Worm (Caenorhabditis elegans): ENCODE measurements around the gene syf-2.

Gene syf-2

ce11 chrIII:7192942-7193665, 31.2 kb upstream of the syf-2 start, which contains the start of gene mec-14:
Gene mec-14, minus strand, starts transcription at chrIII:7192992.
- TF ChIP-seq T20F7.1 (GFP tag; optimal IDR thresholded peaks at IDR 0.05): no peak
- no peak for TF ChIP-seq aha-1 (tag)
- TF ChIP-seq dve-1 (tag; optimal IDR thresholded peaks at IDR 0.05; ENCODE audit: insufficient read depth): no peak

ce11 chrIII:7189581-7190128, 27.7 kb upstream of the syf-2 start, which contains the start of gene rps-21:
Gene rps-21, minus strand, starts transcription at chrIII:7189631.
- TF ChIP-seq fkh-10 (GFP tag; optimal IDR thresholded peaks at IDR 0.05): peak; percentile 9
- no peak for TF ChIP-seq nhr-41 (GFP tag; IDR thresholded peaks at IDR 0.05)
- TF ChIP-seq zip-2 (tag; optimal IDR thresholded peaks at IDR 0.05): no peak
- TF ChIP-seq mxl-3 (GFP tag; optimal IDR thresholded peaks at IDR 0.05): no peak
- no peak for TF ChIP-seq F10B5.3 (tag; optimal IDR thresholded peaks at IDR 0.05)
- no peak for TF ChIP-seq sdz-12 (GFP tag; optimal IDR thresholded peaks at IDR 0.05)
- TF ChIP-seq fos-1 (tag; optimal IDR thresholded peaks at IDR 0.05): no peak
- TF ChIP-seq egl-27 (tag; optimal IDR thresholded peaks at IDR 0.05): no peak
- no peak for TF ChIP-seq egl-43 (GFP tag; IDR thresholded peaks at IDR 0.05)
- no peak for TF ChIP-seq vab-7 (GFP tag; IDR thresholded peaks at IDR 0.05)
- no peak for TF ChIP-seq Y5F2A.4 (GFP tag; optimal IDR thresholded peaks at IDR 0.05)
- TF ChIP-seq hlh-30 (tag; optimal IDR thresholded peaks at IDR 0.05; ENCODE audit: insufficient read depth): peak; percentile 77
- no peak for TF ChIP-seq saeg-2 (GFP tag; IDR thresholded peaks at IDR 0.05)
- peak; percentile 82 for TF ChIP-seq mep-1 (tag; optimal IDR thresholded peaks at IDR 0.05)
- TF ChIP-seq hif-1 (tag; optimal IDR thresholded peaks at IDR 0.05): peak in 1 of 2 experiments; percentile 63
- TF ChIP-seq lin-15B (tag; optimal IDR thresholded peaks at IDR 0.05): no peak
- TF ChIP-seq lin-1 (GFP tag; IDR thresholded peaks at IDR 0.05): no peak
- TF ChIP-seq nhr-10 (tag; optimal IDR thresholded peaks at IDR 0.05): no peak
- no peak for TF ChIP-seq attf-4 (tag; optimal IDR thresholded peaks at IDR 0.05)
- TF ChIP-seq Y48G9A.11 (GFP tag; IDR thresholded peaks at IDR 0.05): no peak
- TF ChIP-seq R02D3.7 (tag; optimal IDR thresholded peaks at IDR 0.05): peak; percentile 84
- no peak for TF ChIP-seq daf-16 (GFP tag; optimal IDR thresholded peaks at IDR 0.05)
- peak; percentile 16 for TF ChIP-seq daf-16 (tag; optimal IDR thresholded peaks at IDR 0.05)
- peak; percentile 58 for TF ChIP-seq lin-13 (GFP tag; optimal IDR thresholded peaks at IDR 0.05)
- TF ChIP-seq ZK546.5 (tag; optimal IDR thresholded peaks at IDR 0.05): peak in 1 of 2 experiments; percentile 52
- TF ChIP-seq nhr-76 (tag; optimal IDR thresholded peaks at IDR 0.05): no peak
- no peak for TF ChIP-seq php-3 (GFP tag; IDR thresholded peaks at IDR 0.05)
- TF ChIP-seq F49E8.2 (tag; optimal IDR thresholded peaks at IDR 0.05; ENCODE audit: borderline replicate concordance): no peak
- TF ChIP-seq zag-1 (tag; optimal IDR thresholded peaks at IDR 0.05): no peak
- no peak for TF ChIP-seq tag-97 (GFP tag; IDR thresholded peaks at IDR 0.05)
- TF ChIP-seq mes-2 (tag; optimal IDR thresholded peaks at IDR 0.05; ENCODE audit: poor library complexity, severe bottlenecking): peak; percentile 92
- no peak for TF ChIP-seq madf-9 (GFP tag; conservative IDR thresholded peaks at IDR 0.05)
- TF ChIP-seq F26F4.8 (GFP tag; conservative IDR thresholded peaks at IDR 0.05): no peak
- no peak for TF ChIP-seq unc-39 (tag; optimal IDR thresholded peaks at IDR 0.05)
- TF ChIP-seq T26A8.4 (GFP tag; IDR thresholded peaks at IDR 0.05): peak; percentile 43; the same call in 1 of the 2 replicates
- TF ChIP-seq lir-3 (tag; optimal IDR thresholded peaks at IDR 0.05): no peak
- TF ChIP-seq snpc-1.2 (GFP tag; IDR thresholded peaks at IDR 0.05): no peak
- TF ChIP-seq dpl-1 (GFP tag; optimal IDR thresholded peaks at IDR 0.05): peak; percentile 82
- no peak for TF ChIP-seq dmd-8 (GFP tag; IDR thresholded peaks at IDR 0.05)
- TF ChIP-seq Y75B8A.6 (GFP tag; IDR thresholded peaks at IDR 0.05): no peak
- no peak for TF ChIP-seq gei-8 (GFP tag; optimal IDR thresholded peaks at IDR 0.05)
- TF ChIP-seq unc-130 (GFP tag; optimal IDR thresholded peaks at IDR 0.05): peak; percentile 38
- TF ChIP-seq nhr-237 (tag; optimal IDR thresholded peaks at IDR 0.05): no peak
- TF ChIP-seq arid-1 (GFP tag; conservative IDR thresholded peaks at IDR 0.05): 0 out of 2 replicates have a peak, but pooled peaks have one; percentile 23
- no peak for TF ChIP-seq mdt-29 (GFP tag; IDR thresholded peaks at IDR 0.05)

All from whole organism, L4 larva.